Fruit fly (Drosophila melanogaster): ENCODE results near the gene MED11.
A peak's percentile ranks its signal among the peaks of the same experiment; 100 is the strongest.

The MED11 gene

DNA sequence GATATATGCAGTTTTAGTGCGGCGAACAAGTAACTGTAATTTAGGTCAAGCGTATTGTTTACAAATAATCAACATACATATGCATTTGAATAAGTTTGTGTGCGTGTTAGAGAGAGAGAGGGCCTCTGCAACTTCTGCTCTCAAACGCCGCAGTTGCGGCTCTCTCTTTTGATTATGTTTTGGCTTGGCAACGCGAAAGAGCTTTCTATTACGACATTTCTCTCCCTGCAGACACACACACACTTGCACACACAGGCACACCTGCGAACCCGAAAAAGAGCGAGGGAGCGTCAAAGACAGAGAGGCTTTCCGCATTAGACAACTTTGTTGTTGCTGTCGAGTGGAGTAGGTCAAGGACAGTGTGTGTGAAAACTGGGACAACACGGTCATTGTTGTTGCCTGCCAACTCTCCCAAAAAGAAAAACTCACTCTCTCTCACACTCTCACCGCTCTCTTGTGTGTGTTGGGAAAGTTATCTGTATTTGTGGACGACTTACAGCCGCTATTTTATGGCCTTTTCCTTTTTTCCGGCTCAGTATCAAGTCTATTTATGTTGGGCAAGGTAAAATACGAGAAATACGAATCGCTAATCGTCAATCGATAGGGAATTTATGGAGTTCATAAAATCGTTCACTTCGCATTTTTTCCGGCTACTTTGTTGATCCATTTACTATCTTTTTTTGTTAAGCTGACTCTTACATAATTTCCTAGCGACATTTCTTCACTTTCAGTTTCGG lies 11.6 kb downstream of the MED11 start (continued):
- TF ChIP-seq sna (GFP tag; IDR thresholded peaks at IDR 0.05; ENCODE audit: partially characterized antibody) (peak; percentile 52; the same call in 1 of the 2 replicates), ci (GFP tag; IDR thresholded peaks at IDR 0.05) (peak; percentile 54; the same call in 2 of the 3 replicates), Aef1 (GFP tag; IDR thresholded peaks at IDR 0.05) (peak; percentile 70; the same call in 2 of the 3 replicates), CG4820 (GFP tag; optimal IDR thresholded peaks at IDR 0.05) (no peak), ranshi (GFP tag; IDR thresholded peaks at IDR 0.05) (peak; percentile 22; the same call in 1 of the 2 replicates), sens (GFP tag) (peak; percentile 72), seq (GFP tag; IDR thresholded peaks at IDR 0.05) (peak; percentile 8; the same call in 1 of the 2 replicates), CG17385 (GFP tag; optimal IDR thresholded peaks at IDR 0.05) (peak; percentile 11), ftz-f1 (GFP tag; optimal IDR thresholded peaks at IDR 0.05) (peak; percentile 98), Hr78 (GFP tag; optimal IDR thresholded peaks at IDR 0.05) (peak in 1 of 2 experiments; percentile 33), CG34376 (GFP tag; optimal IDR thresholded peaks at IDR 0.05) (peak; percentile 7), Atf6 (GFP tag; IDR thresholded peaks at IDR 0.05) (peak; percentile 27; the same call in 1 of the 2 replicates), unc-4 (GFP tag; IDR thresholded peaks at IDR 0.05; ENCODE audit: partially characterized antibody) (no peak), dysf (GFP tag; IDR thresholded peaks at IDR 0.05) (0 out of 3 replicates have a peak, but pooled peaks have one; percentile 20), CG10543 (GFP tag; optimal IDR thresholded peaks at IDR 0.05) (peak; percentile 7), CG4360 (GFP tag; IDR thresholded peaks at IDR 0.05) (peak; percentile 77), Pdp1 (GFP tag; optimal IDR thresholded peaks at IDR 0.05) (peak in 1 of 2 experiments; percentile 91), CG11085 (GFP tag; IDR thresholded peaks at IDR 0.05) (no peak), cg (GFP tag; optimal IDR thresholded peaks at IDR 0.05) (peak; percentile 93), hb (GFP tag; IDR thresholded peaks at IDR 0.05; ENCODE audit: partially characterized antibody) (no peak), trem (tag; optimal IDR thresholded peaks at IDR 0.05) (peak; percentile 1), Nf-YA (GFP tag; IDR thresholded peaks at IDR 0.05) (no peak), ems (GFP tag; optimal IDR thresholded peaks at IDR 0.05) (no peak), mirr (GFP tag; optimal IDR thresholded peaks at IDR 0.05) (peak; percentile 15), CG8089 (GFP tag; optimal IDR thresholded peaks at IDR 0.05) (no peak), sr (GFP tag; IDR thresholded peaks at IDR 0.05) (peak; percentile 27; the same call in 1 of the 3 replicates), hkb (optimal IDR thresholded peaks at IDR 0.05) (no peak), hkb (GFP tag; IDR thresholded peaks at IDR 0.05) (peak; percentile 43; the same call in 1 of the 2 replicates), Adf1 (GFP tag; IDR thresholded peaks at IDR 0.05) (peak; percentile 75), sisA (GFP tag; IDR thresholded peaks at IDR 0.05) (no peak), lov (optimal IDR thresholded peaks at IDR 0.05) (no peak), lov (GFP tag; IDR thresholded peaks at IDR 0.05) (0 out of 3 replicates have a peak, but pooled peaks have one; percentile 68), sob (GFP tag; IDR thresholded peaks at IDR 0.05) (peak; percentile 46; the same call in 1 of the 2 replicates), CG34422 (GFP tag; IDR thresholded peaks at IDR 0.05) (peak; percentile 66; the same call in 1 of the 3 replicates), vvl (GFP tag; IDR thresholded peaks at IDR 0.05) (peak; percentile 57), CG8478 (optimal IDR thresholded peaks at IDR 0.05) (peak; percentile 54), CG4424 (GFP tag; optimal IDR thresholded peaks at IDR 0.05) (no peak), Eip74EF (GFP tag; optimal IDR thresholded peaks at IDR 0.05) (peak in 1 of 2 experiments; percentile 59), CG3163 (GFP tag; optimal IDR thresholded peaks at IDR 0.05) (peak; percentile 6), z (GFP tag; IDR thresholded peaks at IDR 0.05) (peak; percentile 79; the same call in 2 of the 3 replicates), NC2α (GFP tag; optimal IDR thresholded peaks at IDR 0.05) (no peak), bab2 (GFP tag; optimal IDR thresholded peaks at IDR 0.05) (no peak), CG5953 (GFP tag; IDR thresholded peaks at IDR 0.05) (0 out of 2 replicates have a peak, but pooled peaks have one; percentile 37), chinmo (GFP tag; IDR thresholded peaks at IDR 0.05; ENCODE audit: partially characterized antibody) (peak; percentile 95), eve (GFP tag; optimal IDR thresholded peaks at IDR 0.05) (peak in 1 of 2 experiments; percentile 79), CG8290 (GFP tag; optimal IDR thresholded peaks at IDR 0.05) (no peak), CG8290 (tag; optimal IDR thresholded peaks at IDR 0.05) (peak in 1 of 2 experiments; percentile 10), Dp (GFP tag; optimal IDR thresholded peaks at IDR 0.05) (no peak), ken (GFP tag; IDR thresholded peaks at IDR 0.05) (0 out of 3 replicates have a peak, but pooled peaks have one; percentile 24), Hr3 (GFP tag; optimal IDR thresholded peaks at IDR 0.05) (peak; percentile 75)
